Fruit fly (Drosophila melanogaster) whole organism, embryonic: ENCODE data around the gene CG45100.

Experiments
- Antp ChIP-seq: fragments of 200-800 bp; sonication (Bioruptor generic); optimal IDR thresholded peaks from 3 replicates; lab custom pipeline; 2016; ENCODE audit warnings: missing biosample characterization, missing genetic modification characterization
- Atf3 ChIP-seq: fragments of 200-800 bp; sonication (Bioruptor generic); optimal IDR thresholded peaks from 3 replicates; lab custom pipeline; 2016; ENCODE audit warnings: missing biosample characterization, missing genetic modification characterization
- CG11085 ChIP-seq: fragments of 200-800 bp; sonication (Bioruptor generic); IDR thresholded peaks from 2 replicates; pipeline ENCODE4 v1.3.6; 2022; ENCODE audit warnings: missing biosample characterization, missing genetic modification characterization
- CG12219 ChIP-seq: fragments of 200-800 bp; sonication (Bioruptor generic); optimal IDR thresholded peaks from 3 replicates; lab custom pipeline; 2018; ENCODE audit warnings: missing biosample characterization, mild to moderate bottlenecking, missing genetic modification characterization
- CG14860 ChIP-seq: fragments of 200-800 bp; sonication (Bioruptor generic); IDR thresholded peaks from 3 replicates; pipeline ENCODE4 v1.3.6; 2022; ENCODE audit warnings: missing biosample characterization, missing genetic modification characterization; ENCODE audit not compliant: partially characterized antibody
- CG15696 ChIP-seq: fragments of 200-800 bp; sonication (Bioruptor generic); optimal IDR thresholded peaks from 2 replicates; lab custom pipeline; 2019; ENCODE audit warnings: missing biosample characterization, mild to moderate bottlenecking, missing genetic modification characterization, moderate library complexity
- CG17802 ChIP-seq: fragments of 200-800 bp; sonication (Bioruptor generic); optimal IDR thresholded peaks from 2 replicates; lab custom pipeline; 2018; ENCODE audit warnings: missing biosample characterization, mild to moderate bottlenecking, missing genetic modification characterization, moderate library complexity
- CG17829 ChIP-seq: fragments of 200-800 bp; optimal IDR thresholded peaks from 2 replicates; lab custom pipeline; 2019; ENCODE audit warnings: missing biosample characterization, mild to moderate bottlenecking, missing genetic modification characterization, moderate library complexity
- CG2875 ChIP-seq: fragments of 200-800 bp; sonication (Bioruptor generic); optimal IDR thresholded peaks from 2 replicates; lab custom pipeline; 2017; ENCODE audit warnings: missing biosample characterization, mild to moderate bottlenecking, missing genetic modification characterization, missing genetic modification reagents
- CG30403 ChIP-seq: fragments of 200-800 bp; sonication (Bioruptor generic); optimal IDR thresholded peaks from 3 replicates; lab custom pipeline; 2016; ENCODE audit warnings: missing biosample characterization, missing genetic modification characterization
- CG3281 ChIP-seq: fragments of 200-800 bp; sonication (Bioruptor generic); optimal IDR thresholded peaks from 3 replicates; lab custom pipeline; 2017; ENCODE audit warnings: missing biosample characterization, mild to moderate bottlenecking, missing genetic modification characterization
- CG33557 ChIP-seq: fragments of 200-800 bp; sonication (Bioruptor generic); optimal IDR thresholded peaks from 2 replicates; lab custom pipeline; 2019; ENCODE audit warnings: missing biosample characterization, mild to moderate bottlenecking, missing genetic modification characterization, moderate library complexity
- CG4282 ChIP-seq: fragments of 200-800 bp; sonication (Bioruptor generic); optimal IDR thresholded peaks from 2 replicates; lab custom pipeline; 2016; ENCODE audit warnings: missing biosample characterization, missing genetic modification characterization
- CG4617 ChIP-seq: fragments of 200-800 bp; sonication (Bioruptor generic); optimal IDR thresholded peaks from 3 replicates; lab custom pipeline; 2016; ENCODE audit warnings: missing biosample characterization, missing genetic modification characterization, borderline replicate concordance
- CG6175 ChIP-seq: fragments of 200-800 bp; sonication (Bioruptor generic); IDR thresholded peaks from 3 replicates; pipeline ENCODE4 v1.3.6; 2022; ENCODE audit warnings: missing biosample characterization, missing genetic modification characterization
- CG6272 ChIP-seq: fragments of 200-800 bp; sonication (Bioruptor generic); IDR thresholded peaks from 2 replicates; pipeline ENCODE4 v1.3.6; 2022; ENCODE audit warnings: missing biosample characterization, missing genetic modification characterization
- CG7372 ChIP-seq: fragments of 200-800 bp; sonication (Bioruptor generic); IDR thresholded peaks from 2 replicates; pipeline ENCODE4 v1.3.6; 2022; ENCODE audit warnings: missing biosample characterization, missing genetic modification characterization
- CG7928 ChIP-seq: fragments of 200-800 bp; sonication (Bioruptor generic); optimal IDR thresholded peaks from 2 replicates; lab custom pipeline; 2017; ENCODE audit warnings: missing biosample characterization, mild to moderate bottlenecking, missing genetic modification characterization
- CG9817 ChIP-seq: fragments of 200-800 bp; sonication (Bioruptor generic); optimal IDR thresholded peaks from 2 replicates; lab custom pipeline; 2018; ENCODE audit warnings: missing biosample characterization, mild to moderate bottlenecking, missing genetic modification characterization, moderate library complexity
- ERR ChIP-seq: fragments of 200-800 bp; sonication (Bioruptor generic); optimal IDR thresholded peaks from 2 replicates; lab custom pipeline; 2016; ENCODE audit warnings: missing biosample characterization, missing genetic modification characterization
- GATAe ChIP-seq: fragments of 200-800 bp; sonication (Bioruptor generic); conservative IDR thresholded peaks from 2 replicates; pipeline ENCODE4 v1.3.6; 2022; ENCODE audit warnings: missing biosample characterization, missing genetic modification characterization
- HLH4C ChIP-seq: fragments of 200-800 bp; sonication (Bioruptor generic); IDR thresholded peaks from 3 replicates; pipeline ENCODE4 v1.3.6; 2022; ENCODE audit warnings: missing biosample characterization, missing genetic modification characterization; ENCODE audit not compliant: partially characterized antibody
- HmgD ChIP-seq: fragments of 200-800 bp; sonication (Bioruptor generic); optimal IDR thresholded peaks from 3 replicates; lab custom pipeline; 2016; ENCODE audit warnings: missing biosample characterization, missing genetic modification characterization
- Med ChIP-seq: fragments of 200-800 bp; sonication (Bioruptor generic); peaks from one replicate; lab custom pipeline; 2016; ENCODE audit warnings: missing biosample characterization, missing genetic modification characterization, mild to moderate bottlenecking, inconsistent platforms, moderate library complexity
- Poxn ChIP-seq: fragments of 200-800 bp; sonication (Bioruptor generic); IDR thresholded peaks from 2 replicates; pipeline ENCODE4 v1.3.6; 2022; ENCODE audit warnings: missing biosample characterization, missing genetic modification characterization
- Ravus ChIP-seq: fragments of 200-800 bp; sonication (Bioruptor generic); IDR thresholded peaks from 2 replicates; pipeline ENCODE4 v1.3.6; 2022; ENCODE audit warnings: missing biosample characterization, missing genetic modification characterization
- Tbp ChIP-seq: fragments of >200 bp; optimal IDR thresholded peaks from 2 replicates; lab custom pipeline; 2018; ENCODE audit warnings: missing biosample characterization, missing genetic modification characterization
- ac ChIP-seq: fragments of 200-800 bp; sonication (Bioruptor generic); optimal IDR thresholded peaks from 3 replicates; lab custom pipeline; 2017; ENCODE audit warnings: missing biosample characterization, mild to moderate bottlenecking, missing genetic modification characterization
- bbx ChIP-seq: fragments of 200-800 bp; sonication (Bioruptor generic); IDR thresholded peaks from 2 replicates; pipeline ENCODE4 v1.3.6; 2022; ENCODE audit warnings: missing biosample characterization, missing genetic modification characterization; ENCODE audit not compliant: partially characterized antibody
- bowl ChIP-seq: fragments of 200-800 bp; sonication (Bioruptor generic); IDR thresholded peaks from 2 replicates; pipeline ENCODE4 v1.3.6; 2022; ENCODE audit warnings: missing biosample characterization, missing genetic modification characterization
- bsh ChIP-seq, 2 experiments: fragments of 200-800 bp; sonication (Bioruptor generic); optimal IDR thresholded peaks; 2 replicates each; lab custom pipeline; 2017 to 2018; ENCODE audit warnings: mild to moderate bottlenecking in 2 of 2, missing biosample characterization in 2 of 2, missing genetic modification characterization in 2 of 2, moderate library complexity in 1 of 2
- btn ChIP-seq: fragments of 200-800 bp; sonication (Bioruptor generic); optimal IDR thresholded peaks from 2 replicates; lab custom pipeline; 2016; ENCODE audit warnings: missing biosample characterization, missing genetic modification characterization
- cas ChIP-seq: fragments of 200-800 bp; sonication (Bioruptor generic); IDR thresholded peaks from 2 replicates; pipeline ENCODE4 v1.3.6; 2022; ENCODE audit warnings: missing biosample characterization, missing genetic modification characterization
- cwo ChIP-seq: fragments of 200-800 bp; sonication (Bioruptor generic); optimal IDR thresholded peaks from 3 replicates; lab custom pipeline; 2017; ENCODE audit warnings: missing biosample characterization, missing genetic modification characterization, mild to moderate bottlenecking, moderate library complexity, missing genetic modification reagents
- en ChIP-seq: fragments of 200-800 bp; sonication (Bioruptor generic); optimal IDR thresholded peaks from 2 replicates; lab custom pipeline; 2016; ENCODE audit warnings: missing biosample characterization, missing genetic modification characterization
- eve ChIP-seq, 2 experiments: fragments of >200 bp; optimal IDR thresholded peaks; 2 replicates each; lab custom pipeline; 2017; ENCODE audit warnings: missing biosample characterization in 2 of 2, missing genetic modification characterization in 2 of 2
- ewg ChIP-seq: fragments of 200-800 bp; sonication (Bioruptor generic); optimal IDR thresholded peaks from 3 replicates; lab custom pipeline; 2017; ENCODE audit warnings: mild to moderate bottlenecking, missing biosample characterization, missing genetic modification reagents, missing genetic modification characterization
- fd96Cb ChIP-seq: fragments of 200-800 bp; sonication (Bioruptor generic); optimal IDR thresholded peaks from 2 replicates; lab custom pipeline; 2018; ENCODE audit warnings: missing biosample characterization, mild to moderate bottlenecking, missing genetic modification characterization, moderate library complexity
- fru ChIP-seq: fragments of >200 bp; optimal IDR thresholded peaks from 2 replicates; lab custom pipeline; 2017
- gce ChIP-seq: fragments of 200-800 bp; sonication (Bioruptor generic); IDR thresholded peaks from 3 replicates; pipeline ENCODE4 v1.3.6; 2022; ENCODE audit warnings: missing biosample characterization, missing genetic modification characterization
- gsb-n ChIP-seq: fragments of 200-800 bp; sonication (Bioruptor generic); optimal IDR thresholded peaks from 3 replicates; lab custom pipeline; 2018; ENCODE audit warnings: missing biosample characterization, mild to moderate bottlenecking, missing genetic modification characterization
- ham ChIP-seq: fragments of 200-800 bp; sonication (Bioruptor generic); IDR thresholded peaks from 2 replicates; pipeline ENCODE4 v1.3.6; 2022; ENCODE audit warnings: missing biosample characterization, missing genetic modification characterization
- lmd ChIP-seq: fragments of 200-800 bp; sonication (Bioruptor generic); IDR thresholded peaks from 2 replicates; pipeline ENCODE4 v1.3.6; 2022; ENCODE audit warnings: missing biosample characterization, missing genetic modification characterization
- pnt ChIP-seq: fragments of 200-800 bp; sonication (Bioruptor generic); optimal IDR thresholded peaks from 3 replicates; lab custom pipeline; 2016; ENCODE audit warnings: missing biosample characterization, missing genetic modification characterization
- prd ChIP-seq, 3 experiments: fragments of >200 bp in 2 of 3; fragments of 200-800 bp in 1 of 3; sonication (Bioruptor generic) in 1 of 3; optimal IDR thresholded peaks in 2 of 3; IDR thresholded peaks in 1 of 3; 2 replicates in 2 of 3; 3 replicates in 1 of 3; pipeline versions ENCODE4 v1.3.6 to Lab custom; 2017 to 2022; ENCODE audit warnings: missing biosample characterization in 1 of 3, missing genetic modification characterization in 1 of 3
- psq ChIP-seq: fragments of 200-800 bp; sonication (Bioruptor generic); optimal IDR thresholded peaks from 2 replicates; lab custom pipeline; 2017; ENCODE audit warnings: missing biosample characterization, missing genetic modification characterization
- seq ChIP-seq: fragments of 200-800 bp; sonication (Bioruptor generic); IDR thresholded peaks from 2 replicates; pipeline ENCODE4 v1.3.6; 2022; ENCODE audit warnings: missing biosample characterization, missing genetic modification characterization
- tgo ChIP-seq: fragments of 200-800 bp; sonication (Bioruptor generic); IDR thresholded peaks from 3 replicates; pipeline ENCODE4 v1.3.6; 2022; ENCODE audit warnings: missing biosample characterization, missing genetic modification characterization
- vnd ChIP-seq: fragments of 200-800 bp; sonication (Bioruptor generic); IDR thresholded peaks from 3 replicates; pipeline ENCODE4 v1.3.6; 2022; ENCODE audit warnings: missing biosample characterization, missing genetic modification characterization; ENCODE audit not compliant: partially characterized antibody
- wor ChIP-seq: fragments of 200-800 bp; sonication (Bioruptor generic); IDR thresholded peaks from 2 replicates; pipeline ENCODE4 v1.3.6; 2022; ENCODE audit warnings: missing biosample characterization, missing genetic modification characterization

The CG45100 gene

dm6 chr3R:5470586-5471283, 3.7 kb downstream of the CG45100 start, which contains the start of the genes mRpL44 and Snr1 (continued):
- no peak for TF ChIP-seq wor (GFP tag; lab: Robert Waterston, UW)
- TF ChIP-seq CG17802, result no peak
- TF ChIP-seq tgo (GFP tag; lab: Robert Waterston, UW), result no peak
- no peak for TF ChIP-seq CG7372 (GFP tag; lab: Robert Waterston, UW)
- TF ChIP-seq cwo (GFP tag; lab: Kevin White, UChicago), result no peak
- no peak for TF ChIP-seq gsb-n
- no peak for TF ChIP-seq HmgD (GFP tag; lab: Kevin White, UChicago)
- peak; percentile 87 for TF ChIP-seq Med (GFP tag; lab: Kevin White, UChicago)
- peak; percentile 11 for TF ChIP-seq CG4617 (GFP tag; lab: Kevin White, UChicago)
- peak; percentile 54 for TF ChIP-seq CG17829 (tag; lab: Kevin White, UChicago)
- TF ChIP-seq vnd (GFP tag; lab: Robert Waterston, UW), result no peak
- peak; percentile 33 for TF ChIP-seq CG33557
- TF ChIP-seq btn (GFP tag; lab: Kevin White, UChicago), result no peak
- TF ChIP-seq en (GFP tag; lab: Kevin White, UChicago), result no peak
- peak; percentile 48 for TF ChIP-seq CG9817 (tag; lab: Kevin White, UChicago)
- TF ChIP-seq cas (GFP tag; lab: Robert Waterston, UW), result no peak
- no peak for TF ChIP-seq pnt (GFP tag; lab: Kevin White, UChicago)
- no peak for TF ChIP-seq CG12219
- TF ChIP-seq gce, result no peak
- no peak for TF ChIP-seq CG4282 (GFP tag; lab: Kevin White, UChicago)
- peak; percentile 83 for TF ChIP-seq ewg (GFP tag; lab: Kevin White, UChicago)
- TF ChIP-seq Antp (GFP tag; lab: Kevin White, UChicago), result no peak
- no peak for TF ChIP-seq eve (GFP tag; optimal IDR thresholded peaks at IDR 0.05; lab: Kevin White, UChicago)
- no peak for TF ChIP-seq Poxn
- no peak for TF ChIP-seq CG14860
- TF ChIP-seq Tbp (GFP tag; lab: Kevin White, UChicago), result no peak
- no peak for TF ChIP-seq CG2875 (GFP tag; lab: Kevin White, UChicago)
- no peak for TF ChIP-seq CG6272 (GFP tag; lab: Robert Waterston, UW)
- TF ChIP-seq ac, result no peak
- no peak for TF ChIP-seq HLH4C (GFP tag; lab: Robert Waterston, UW)
- TF ChIP-seq CG15696 (tag; lab: Kevin White, UChicago), result peak; percentile 47
- TF ChIP-seq CG30403, result peak; percentile 50
- TF ChIP-seq GATAe, result no peak
- no peak for TF ChIP-seq seq
- no peak for TF ChIP-seq bbx
- no peak for TF ChIP-seq ham (GFP tag; lab: Robert Waterston, UW)
- no peak for TF ChIP-seq CG6175 (GFP tag; lab: Robert Waterston, UW)
- TF ChIP-seq CG7928, result no peak
- TF ChIP-seq ERR (GFP tag; lab: Kevin White, UChicago), result no peak
- peak; percentile 5 to 16 for TF ChIP-seq bsh (GFP tag; optimal IDR thresholded peaks at IDR 0.05; lab: Kevin White, UChicago)
- TF ChIP-seq CG3281 (GFP tag; lab: Kevin White, UChicago), result peak; percentile 69
- TF ChIP-seq fd96Cb (tag; lab: Kevin White, UChicago), result no peak
- TF ChIP-seq CG11085, result no peak
- no peak for TF ChIP-seq Atf3
- no peak for TF ChIP-seq bowl (GFP tag; lab: Robert Waterston, UW)
- no peak for TF ChIP-seq psq (GFP tag; lab: Kevin White, UChicago)
- TF ChIP-seq fru, result no peak
- no peak; the same call in 1 of the 2 replicates for TF ChIP-seq lmd (GFP tag; lab: Robert Waterston, UW)
- TF ChIP-seq prd (optimal IDR thresholded peaks at IDR 0.05; lab: Kevin White, UChicago), result no peak
- TF ChIP-seq prd (GFP tag; IDR thresholded peaks at IDR 0.05; lab: Robert Waterston, UW), result no peak
- TF ChIP-seq Ravus (GFP tag; lab: Robert Waterston, UW), result no peak
